Worm (Caenorhabditis elegans): Measurements from ENCODE around the gene ZC21.6.

Gene ZC21.6

ce11 chrIII:8564372-8564771, 19.0 kb upstream of the ZC21.6 start:
- no peak for TF ChIP-seq unc-130 (GFP tag; optimal IDR thresholded peaks at IDR 0.05)
- TF ChIP-seq lin-54 (GFP tag; optimal IDR thresholded peaks at IDR 0.05) = no peak
- no peak for TF ChIP-seq attf-5 (GFP tag; optimal IDR thresholded peaks at IDR 0.05)
- no peak for TF ChIP-seq zfh-2 (GFP tag; conservative IDR thresholded peaks at IDR 0.05)

- TF ChIP-seq F55B11.4 (tag; optimal IDR thresholded peaks at IDR 0.05; ENCODE audit: borderline replicate concordance, insufficient read depth) (no peak), snpc-1.1 (tag; optimal IDR thresholded peaks at IDR 0.05; ENCODE audit: insufficient read depth) (no peak), Y67H2A.10 (GFP tag; conservative IDR thresholded peaks at IDR 0.05) (no peak), madf-8 (GFP tag; conservative IDR thresholded peaks at IDR 0.05) (no peak), snpc-4 (GFP tag; optimal IDR thresholded peaks at IDR 0.05) (no peak), snpc-4 (tag; optimal IDR thresholded peaks at IDR 0.05) (no peak), unc-62 (GFP tag; optimal IDR thresholded peaks at IDR 0.05) (no peak), nhr-179 (tag; optimal IDR thresholded peaks at IDR 0.05) (no peak)
Observed at ce11 chrIII:8560836-8561235, 15.4 kb upstream of the ZC21.6 start, which contains the start of gene acdh-6. Gene acdh-6 (plus strand): TSS chrIII:8561136.

ce11 chrIII:8560398-8560797, 15.0 kb upstream of the ZC21.6 start:
- TF ChIP-seq ceh-58 (GFP tag; IDR thresholded peaks at IDR 0.05) = no peak
- no peak for TF ChIP-seq him-1 (tag; optimal IDR thresholded peaks at IDR 0.05)
- TF ChIP-seq cebp-1 (GFP tag; IDR thresholded peaks at IDR 0.05) = no peak
- TF ChIP-seq cebp-1 (tag; optimal IDR thresholded peaks at IDR 0.05) = no peak

ce11 chrIII:8556836-8557385, 11.5 kb upstream of the ZC21.6 start, which contains the start of gene C02D5.2:
Gene C02D5.2 (plus strand): TSS chrIII:8557335.
- peak; percentile 78; the same call in 1 of the 2 replicates for TF ChIP-seq hmg-1.2 (GFP tag; IDR thresholded peaks at IDR 0.05)
- TF ChIP-seq nhr-80 (tag; optimal IDR thresholded peaks at IDR 0.05) = peak; percentile 1
- TF ChIP-seq zfh-2 (GFP tag; conservative IDR thresholded peaks at IDR 0.05) = no peak
- no peak for TF ChIP-seq ceh-100 (GFP tag; IDR thresholded peaks at IDR 0.05)
- TF ChIP-seq F33H1.4 (GFP tag; IDR thresholded peaks at IDR 0.05) = no peak
- TF ChIP-seq egl-18 (GFP tag; IDR thresholded peaks at IDR 0.05) = no peak

- TF ChIP-seq nhr-27 (tag; optimal IDR thresholded peaks at IDR 0.05) (no peak), F57C9.4 (tag; optimal IDR thresholded peaks at IDR 0.05) (no peak), D2030.7 (GFP tag; IDR thresholded peaks at IDR 0.05) (no peak), ztf-28 (GFP tag; IDR thresholded peaks at IDR 0.05) (no peak), sea-2 (GFP tag; IDR thresholded peaks at IDR 0.05) (no peak), ztf-6 (GFP tag; IDR thresholded peaks at IDR 0.05) (no peak), him-1 (tag; optimal IDR thresholded peaks at IDR 0.05) (no peak), mcd-1 (GFP tag; IDR thresholded peaks at IDR 0.05) (no peak), snpc-1.3 (tag; optimal IDR thresholded peaks at IDR 0.05; ENCODE audit: insufficient read depth) (no peak), ceh-27 (GFP tag; optimal IDR thresholded peaks at IDR 0.05) (no peak), tbp1 (GFP tag; optimal IDR thresholded peaks at IDR 0.05) (no peak), let-526 (GFP tag; IDR thresholded peaks at IDR 0.05) (no peak), ztf-3 (GFP tag; optimal IDR thresholded peaks at IDR 0.05) (no peak), pha-4 (tag; optimal IDR thresholded peaks at IDR 0.05) (no peak), sptf-2 (GFP tag; optimal IDR thresholded peaks at IDR 0.05) (no peak), Y53G8AR.9 (GFP tag; conservative IDR thresholded peaks at IDR 0.05) (no peak), ceh-58 (GFP tag; IDR thresholded peaks at IDR 0.05) (no peak), dox-1 (GFP tag; IDR thresholded peaks at IDR 0.05) (no peak), lin-26 (GFP tag; IDR thresholded peaks at IDR 0.05) (no peak), F10E7.11 (tag; optimal IDR thresholded peaks at IDR 0.05) (no peak)
Observed at ce11 chrIII:8555682-8556081, 10.3 kb upstream of the ZC21.6 start.

Measured in whole organism, young adult.